Worm (Caenorhabditis elegans): ENCODE data around the gene F10E9.10.

ce11 chrIII:8300860-8301396 is 19.2 kb downstream of the F10E9.10 start:
- TF ChIP-seq snpc-1.2 (GFP tag; IDR thresholded peaks at IDR 0.05) (no peak), nhr-42 (GFP tag; IDR thresholded peaks at IDR 0.05) (no peak), pqm-1 (tag; optimal IDR thresholded peaks at IDR 0.05) (no peak), ceh-82 (tag; optimal IDR thresholded peaks at IDR 0.05) (no peak), lin-15B (tag; optimal IDR thresholded peaks at IDR 0.05) (no peak)

Measured in whole organism, L4 larva.